Worm (Caenorhabditis elegans) whole organism, mixed stage, embryonic: ENCODE results near the gene pks-1.

ENCODE experiments used
- M03D4.4 ChIP-seq: sonication (generic microtip); optimal IDR thresholded peaks from 2 replicates; lab custom pipeline; 2017; ENCODE audit warnings: mild to moderate bottlenecking, missing genetic modification characterization, missing compliant biosample characterization
- bed-3 ChIP-seq: fragments of 200-800 bp; sonication (Bioruptor generic); optimal IDR thresholded peaks from 3 replicates; lab custom pipeline; 2018; ENCODE audit warnings: mild to moderate bottlenecking, missing genetic modification characterization, moderate library complexity, missing compliant biosample characterization
- blmp-1 ChIP-seq: fragments of 150-350 bp; optimal IDR thresholded peaks from 2 replicates; lab custom pipeline; 2014; ENCODE audit warnings: missing biosample characterization, missing genetic modification characterization
- ceh-39 ChIP-seq: fragments of 150-350 bp; optimal IDR thresholded peaks from 2 replicates; lab custom pipeline; 2014; ENCODE audit warnings: missing biosample characterization, missing genetic modification characterization
- ceh-43 ChIP-seq: fragments of 200-800 bp; sonication (Bioruptor generic); optimal IDR thresholded peaks from 2 replicates; lab custom pipeline; 2018; ENCODE audit warnings: mild to moderate bottlenecking, missing genetic modification characterization, moderate library complexity, missing compliant biosample characterization
- ceh-83 ChIP-seq: fragments of 200-800 bp; sonication (Bioruptor generic); optimal IDR thresholded peaks from 2 replicates; lab custom pipeline; 2018; ENCODE audit warnings: mild to moderate bottlenecking, missing genetic modification characterization, missing compliant biosample characterization
- ces-1 ChIP-seq: fragments of 150-350 bp; optimal IDR thresholded peaks from 2 replicates; lab custom pipeline; 2014; ENCODE audit warnings: missing biosample characterization, missing genetic modification reagents, missing genetic modification characterization
- cnd-1 ChIP-seq: fragments of 200-800 bp; sonication (Bioruptor generic); optimal IDR thresholded peaks from 2 replicates; lab custom pipeline; 2018; ENCODE audit warnings: mild to moderate bottlenecking, missing genetic modification characterization, missing compliant biosample characterization
- drap-1 ChIP-seq: fragments of 200-800 bp; sonication (Bioruptor generic); optimal IDR thresholded peaks from 3 replicates; lab custom pipeline; 2018; ENCODE audit warnings: mild to moderate bottlenecking, missing genetic modification characterization, missing compliant biosample characterization
- elt-1 ChIP-seq: sonication (generic microtip); optimal IDR thresholded peaks from 2 replicates; lab custom pipeline; 2017; ENCODE audit warnings: missing genetic modification characterization, mild to moderate bottlenecking, missing compliant biosample characterization, antibody characterized with exemption, moderate library complexity, borderline replicate concordance; ENCODE audit not compliant: insufficient read depth
- elt-3 ChIP-seq: fragments of 150-350 bp; optimal IDR thresholded peaks from 2 replicates; lab custom pipeline; 2014; ENCODE audit warnings: missing biosample characterization, missing genetic modification characterization
- flh-1 ChIP-seq: fragments of 200-800 bp; sonication (Bioruptor generic); optimal IDR thresholded peaks from 2 replicates; lab custom pipeline; 2018; ENCODE audit warnings: mild to moderate bottlenecking, missing genetic modification characterization, moderate library complexity, missing compliant biosample characterization
- ham-2 ChIP-seq: fragments of 200-800 bp; sonication (Bioruptor generic); optimal IDR thresholded peaks from 2 replicates; lab custom pipeline; 2018; ENCODE audit warnings: mild to moderate bottlenecking, missing genetic modification characterization, missing compliant biosample characterization
- hlh-1 ChIP-seq: fragments of 150-350 bp; optimal IDR thresholded peaks from 2 replicates; lab custom pipeline; 2014; ENCODE audit warnings: missing biosample characterization, missing genetic modification reagents, missing genetic modification characterization
- lin-13 ChIP-seq: fragments of 150-350 bp; optimal IDR thresholded peaks from 2 replicates; lab custom pipeline; 2014; ENCODE audit warnings: missing biosample characterization, missing genetic modification characterization
- lin-32 ChIP-seq: fragments of 200-800 bp; sonication (Bioruptor generic); optimal IDR thresholded peaks from 2 replicates; lab custom pipeline; 2018; ENCODE audit warnings: mild to moderate bottlenecking, missing genetic modification characterization, missing compliant biosample characterization
- lsy-2 ChIP-seq: fragments of 150-350 bp; optimal IDR thresholded peaks from 2 replicates; lab custom pipeline; 2014; ENCODE audit warnings: missing biosample characterization, missing genetic modification characterization
- mab-5 ChIP-seq: fragments of 150-350 bp; optimal IDR thresholded peaks from 2 replicates; lab custom pipeline; 2014; ENCODE audit warnings: missing biosample characterization, missing genetic modification characterization
- mep-1 ChIP-seq: fragments of 150-350 bp; optimal IDR thresholded peaks from 2 replicates; lab custom pipeline; 2017; ENCODE audit warnings: missing biosample characterization, missing genetic modification reagents, missing genetic modification characterization, inconsistent platforms
- mls-2 ChIP-seq: sonication (generic microtip); optimal IDR thresholded peaks from 2 replicates; lab custom pipeline; 2016; ENCODE audit warnings: mild to moderate bottlenecking, missing genetic modification characterization, moderate library complexity, missing compliant biosample characterization
- nhr-12 ChIP-seq: fragments of 150-350 bp; optimal IDR thresholded peaks from 2 replicates; lab custom pipeline; 2014; ENCODE audit warnings: missing biosample characterization, missing genetic modification characterization
- nhr-2 ChIP-seq: fragments of 150-350 bp; optimal IDR thresholded peaks from 2 replicates; lab custom pipeline; 2014; ENCODE audit warnings: missing biosample characterization, missing genetic modification characterization
- nhr-237 ChIP-seq: fragments of 150-350 bp; optimal IDR thresholded peaks from 2 replicates; lab custom pipeline; 2014; ENCODE audit warnings: missing biosample characterization, missing genetic modification characterization
- pha-4 ChIP-seq: fragments of 150-350 bp; optimal IDR thresholded peaks from 2 replicates; lab custom pipeline; 2018; ENCODE audit warnings: missing biosample characterization, missing genetic modification reagents, missing genetic modification characterization
- sem-2 ChIP-seq: fragments of 200-800 bp; sonication (Bioruptor generic); optimal IDR thresholded peaks from 2 replicates; lab custom pipeline; 2018; ENCODE audit warnings: mild to moderate bottlenecking, missing genetic modification characterization, missing compliant biosample characterization
- snpc-4 ChIP-seq: fragments of 150-350 bp; optimal IDR thresholded peaks from 2 replicates; lab custom pipeline; 2014; ENCODE audit warnings: missing biosample characterization, missing genetic modification characterization
- sptf-1 ChIP-seq: sonication (generic microtip); optimal IDR thresholded peaks from 2 replicates; lab custom pipeline; 2017; ENCODE audit warnings: mild to moderate bottlenecking, missing genetic modification characterization, moderate library complexity, missing compliant biosample characterization
- tbx-8 ChIP-seq: fragments of 200-800 bp; sonication (Bioruptor generic); optimal IDR thresholded peaks from 2 replicates; lab custom pipeline; 2018; ENCODE audit warnings: mild to moderate bottlenecking, missing genetic modification characterization, moderate library complexity, missing compliant biosample characterization
- unc-120 ChIP-seq: sonication (generic microtip); optimal IDR thresholded peaks from 2 replicates; lab custom pipeline; 2017; ENCODE audit warnings: missing genetic modification characterization, missing compliant biosample characterization; ENCODE audit not compliant: poor library complexity, severe bottlenecking
- unc-39 ChIP-seq: fragments of 150-350 bp; optimal IDR thresholded peaks from 2 replicates; lab custom pipeline; 2014; ENCODE audit warnings: missing biosample characterization, missing genetic modification characterization
- unc-62 ChIP-seq: fragments of 150-350 bp; optimal IDR thresholded peaks from 2 replicates; lab custom pipeline; 2014; ENCODE audit warnings: missing biosample characterization, missing genetic modification reagents, missing genetic modification characterization
- zip-8 ChIP-seq: fragments of 150-350 bp; optimal IDR thresholded peaks from 2 replicates; lab custom pipeline; 2014; ENCODE audit warnings: missing biosample characterization, missing genetic modification characterization
- ztf-11 ChIP-seq: fragments of 150-350 bp; optimal IDR thresholded peaks from 2 replicates; lab custom pipeline; 2014; ENCODE audit warnings: missing biosample characterization, missing genetic modification characterization

pks-1 gene

DNA sequence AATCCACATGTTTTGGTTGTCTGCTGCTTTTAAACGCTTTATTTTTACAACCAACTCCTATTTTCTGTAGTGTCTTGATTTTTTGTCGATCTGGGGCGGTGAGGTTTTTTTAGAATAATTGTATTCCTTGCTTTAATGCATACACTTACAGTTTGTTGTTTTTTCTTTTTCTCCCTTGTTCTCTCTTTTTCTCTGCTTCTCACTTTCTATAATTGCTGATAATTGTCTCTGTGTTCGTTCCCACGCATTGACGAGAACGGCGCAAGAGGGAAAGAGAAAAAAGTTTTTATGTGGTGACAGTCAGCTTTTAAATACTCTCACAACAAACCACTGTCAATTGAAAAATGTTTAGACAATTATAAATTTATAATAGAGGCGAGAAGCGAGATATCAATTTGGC is 45.1 kb downstream of the pks-1 start:
- no peak for TF ChIP-seq ham-2 (GFP tag; lab: Kevin White, UChicago)
- no peak for TF ChIP-seq nhr-12
- no peak for TF ChIP-seq mls-2 (tag; lab: Kevin White, UChicago)
- no peak for TF ChIP-seq lsy-2 (tag; lab: Kevin White, UChicago)
- TF ChIP-seq ceh-83 (GFP tag; lab: Kevin White, UChicago) = no peak
- no peak for TF ChIP-seq nhr-2 (tag; lab: Kevin White, UChicago)
- TF ChIP-seq nhr-237 (tag; lab: Kevin White, UChicago) = no peak
- no peak for TF ChIP-seq unc-62 (GFP tag; lab: Kevin White, UChicago)
- TF ChIP-seq mep-1 = no peak
- no peak for TF ChIP-seq hlh-1
- TF ChIP-seq snpc-4 = no peak
- TF ChIP-seq pha-4 (tag; lab: Kevin White, UChicago) = no peak
- TF ChIP-seq lin-13 = no peak
- TF ChIP-seq ceh-43 (GFP tag; lab: Kevin White, UChicago) = no peak
- TF ChIP-seq, all 35 proteins: peak for 0

DNA sequence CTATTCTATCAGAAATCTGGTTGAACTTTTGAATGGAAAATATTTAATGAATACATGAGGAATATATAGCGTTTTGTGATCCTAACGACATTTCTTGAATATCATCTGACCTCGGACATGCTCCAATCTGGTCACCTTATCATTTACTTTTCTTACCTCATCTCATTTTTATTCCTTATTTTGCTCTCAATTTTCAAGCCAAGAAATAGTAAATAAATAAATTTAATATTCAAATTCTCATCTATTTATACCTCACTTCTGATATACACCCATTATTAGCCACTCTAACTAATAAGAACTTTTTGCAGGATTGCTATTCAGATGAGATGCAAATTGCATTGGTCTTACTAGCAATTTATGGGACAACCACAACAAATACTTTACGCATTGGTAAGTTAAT is 47.3 kb downstream of the pks-1 start, which contains the start of gene ddr-1:
TSS of gene ddr-1 (plus strand) at position 301 of the 400 bp plus-strand sequence.
- TF ChIP-seq zip-8 = no peak
- no peak for TF ChIP-seq unc-39 (tag; lab: Kevin White, UChicago)
- TF ChIP-seq ceh-43 (GFP tag; lab: Kevin White, UChicago) = no peak
- TF ChIP-seq nhr-2 (tag; lab: Kevin White, UChicago) = no peak
- no peak for TF ChIP-seq ces-1
- TF ChIP-seq ham-2 (GFP tag; lab: Kevin White, UChicago) = no peak
- no peak for TF ChIP-seq hlh-1
- no peak for TF ChIP-seq ceh-39
- TF ChIP-seq cnd-1 (tag; lab: Kevin White, UChicago) = no peak
- no peak for TF ChIP-seq flh-1 (GFP tag; lab: Kevin White, UChicago)
- TF ChIP-seq blmp-1 = no peak
- no peak for TF ChIP-seq unc-120
- TF ChIP-seq elt-3 (tag; lab: Kevin White, UChicago) = no peak
- no peak for TF ChIP-seq lin-13
- TF ChIP-seq lin-32 (GFP tag; lab: Kevin White, UChicago) = no peak
- no peak for TF ChIP-seq nhr-12
- no peak for TF ChIP-seq ztf-11
- TF ChIP-seq bed-3 = no peak

DNA sequence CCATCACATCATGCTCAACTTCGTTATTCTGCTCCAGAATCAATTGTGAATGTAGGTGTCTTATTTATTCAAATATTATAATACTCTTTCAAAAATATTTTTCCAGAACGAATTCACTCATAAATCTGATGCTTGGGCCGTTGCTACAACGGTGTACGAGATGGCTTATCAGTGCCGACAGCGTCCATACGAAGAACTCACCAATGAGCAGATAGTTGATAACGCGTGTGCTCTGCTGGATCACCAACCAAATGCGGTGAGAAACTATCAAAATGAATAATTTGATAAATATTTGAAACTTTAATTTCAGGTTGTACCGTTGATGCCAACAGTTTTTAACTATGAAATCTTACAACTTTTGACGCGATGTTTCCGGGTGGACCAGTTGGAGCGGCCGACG is 52.0 kb downstream of the pks-1 start:
- no peak for TF ChIP-seq ceh-83 (GFP tag; lab: Kevin White, UChicago)
- TF ChIP-seq lsy-2 (tag; lab: Kevin White, UChicago) = no peak
- TF ChIP-seq M03D4.4 = no peak
- TF ChIP-seq nhr-237 (tag; lab: Kevin White, UChicago) = no peak
- TF ChIP-seq ces-1 = no peak
- no peak for TF ChIP-seq nhr-12
- TF ChIP-seq snpc-4 = no peak
- TF ChIP-seq, all 35 proteins: peak for 0

DNA sequence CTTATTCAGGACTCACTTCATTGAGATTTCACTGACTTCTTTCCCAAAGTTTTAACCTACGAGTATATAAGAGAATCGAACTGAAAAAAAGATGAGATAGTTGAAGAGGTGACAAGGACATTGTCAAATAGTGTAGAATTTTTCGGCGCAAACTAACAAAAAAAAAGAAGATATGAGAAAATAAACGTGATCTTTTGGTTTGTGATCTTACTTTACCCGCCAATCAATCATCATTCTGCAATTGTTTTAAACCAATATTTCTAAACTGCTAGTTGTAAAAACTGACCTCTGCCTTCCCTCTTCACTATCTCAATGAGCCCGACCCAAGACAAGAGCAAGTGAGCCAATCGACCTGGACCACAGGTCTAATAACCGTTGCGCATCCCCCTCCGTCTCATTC is 52.5 kb downstream of the pks-1 start:
- TF ChIP-seq bed-3 (no peak), drap-1 (no peak), ceh-39 (no peak), cnd-1 (tag; lab: Kevin White, UChicago) (no peak), nhr-2 (tag; lab: Kevin White, UChicago) (no peak), ceh-83 (GFP tag; lab: Kevin White, UChicago) (no peak), sptf-1 (tag; lab: Kevin White, UChicago) (no peak), blmp-1 (no peak), unc-62 (GFP tag; lab: Kevin White, UChicago) (no peak), mab-5 (tag; lab: Kevin White, UChicago) (no peak), sem-2 (GFP tag; lab: Kevin White, UChicago) (no peak), lin-32 (GFP tag; lab: Kevin White, UChicago) (no peak), snpc-4 (no peak), tbx-8 (GFP tag; lab: Kevin White, UChicago) (no peak), ceh-43 (GFP tag; lab: Kevin White, UChicago) (no peak), elt-1 (no peak)

DNA sequence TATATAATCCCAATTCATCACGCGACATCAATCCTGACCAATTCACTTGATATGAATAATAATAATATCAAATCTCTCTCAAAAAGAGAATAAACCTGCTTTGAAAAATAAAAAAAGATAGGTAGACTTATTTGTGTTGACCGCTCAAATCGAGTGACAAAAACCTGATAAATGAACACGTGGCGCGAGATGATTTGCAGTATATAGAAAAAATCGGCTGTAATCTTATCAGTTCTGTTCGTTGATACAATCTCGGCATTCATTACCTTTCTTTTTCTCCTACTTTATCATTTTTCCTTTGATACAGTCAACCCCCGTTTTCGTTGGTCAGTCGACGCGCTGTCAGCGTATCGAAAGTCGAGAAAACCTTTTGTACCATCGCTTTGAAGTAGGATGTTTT is 53.7 kb downstream of the pks-1 start:
- TF ChIP-seq nhr-237 (tag; lab: Kevin White, UChicago) = no peak
- no peak for TF ChIP-seq hlh-1
- no peak for TF ChIP-seq sptf-1 (tag; lab: Kevin White, UChicago)
- no peak for TF ChIP-seq blmp-1
- no peak for TF ChIP-seq sem-2 (GFP tag; lab: Kevin White, UChicago)
